Worm (Caenorhabditis elegans): Measurements from ENCODE around the gene dyf-4.

The dyf-4 gene

DNA sequence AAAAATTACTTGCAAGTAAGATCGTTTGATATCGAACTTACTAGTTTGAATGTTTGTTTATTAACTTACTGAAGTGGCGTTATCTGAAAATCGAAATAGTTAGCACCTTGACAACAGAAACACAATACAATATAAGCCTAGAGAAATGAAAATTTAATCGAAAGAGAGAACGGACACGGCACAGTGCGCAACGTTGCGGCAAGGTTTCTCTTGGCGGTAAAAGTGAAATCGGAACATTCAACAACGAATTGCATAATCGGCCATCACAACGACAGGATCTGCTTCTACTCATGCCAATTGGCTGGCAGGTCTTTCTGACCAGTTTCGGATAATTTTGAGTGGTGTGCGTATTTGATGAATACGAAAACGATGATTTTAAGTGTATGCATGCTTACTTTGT lies at the start of gene dyf-4:
Gene dyf-4, minus strand, starts transcription at position 213 of the 400 bp plus-strand sequence.
- TF ChIP-seq egl-27 (tag; optimal IDR thresholded peaks at IDR 0.05), result no peak
- TF ChIP-seq dmd-6 (GFP tag; IDR thresholded peaks at IDR 0.05), result no peak
- no peak for TF ChIP-seq fos-1 (tag; optimal IDR thresholded peaks at IDR 0.05)
- TF ChIP-seq zfp-3 (GFP tag; conservative IDR thresholded peaks at IDR 0.05), result no peak
- TF ChIP-seq D1046.2 (GFP tag; IDR thresholded peaks at IDR 0.05), result no peak
- TF ChIP-seq nhr-6 (tag; optimal IDR thresholded peaks at IDR 0.05), result no peak
- TF ChIP-seq nhr-42 (GFP tag; IDR thresholded peaks at IDR 0.05), result no peak
- TF ChIP-seq aly-2 (tag; optimal IDR thresholded peaks at IDR 0.05), result no peak
- TF ChIP-seq nhr-102 (tag; optimal IDR thresholded peaks at IDR 0.05), result no peak
- TF ChIP-seq spr-1 (tag; optimal IDR thresholded peaks at IDR 0.05), result no peak
- no peak for TF ChIP-seq fkh-10 (GFP tag; optimal IDR thresholded peaks at IDR 0.05)
- no peak for TF ChIP-seq daf-16 (GFP tag; optimal IDR thresholded peaks at IDR 0.05)
- no peak for TF ChIP-seq daf-16 (tag; optimal IDR thresholded peaks at IDR 0.05)
- TF ChIP-seq hmg-1.1 (GFP tag; IDR thresholded peaks at IDR 0.05), result no peak
- TF ChIP-seq ceh-32 (tag; optimal IDR thresholded peaks at IDR 0.05; ENCODE audit: poor library complexity), result no peak

DNA sequence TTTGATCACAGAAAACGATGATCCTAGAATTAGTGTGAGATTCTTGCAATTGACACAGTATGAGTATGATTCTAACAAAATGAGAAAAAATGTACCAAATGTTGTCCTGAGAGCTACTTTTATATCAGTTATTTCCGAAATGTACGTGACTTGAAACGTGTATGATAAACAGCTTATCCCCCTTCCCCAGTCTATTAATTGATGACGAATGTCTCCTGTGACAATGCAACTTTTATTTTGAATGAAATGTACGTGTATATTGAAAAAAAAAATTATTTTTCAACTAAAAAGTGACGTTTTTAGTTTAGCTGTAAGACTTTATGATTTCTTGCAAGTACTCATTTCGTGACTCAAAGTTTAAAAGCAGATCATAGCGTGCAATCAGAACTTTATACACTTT lies 44.7 kb upstream of the dyf-4 start:
- TF ChIP-seq tra-1 (GFP tag; IDR thresholded peaks at IDR 0.05), result no peak
- no peak for TF ChIP-seq snpc-4 (tag; optimal IDR thresholded peaks at IDR 0.05)
- TF ChIP-seq aha-1 (tag), result no peak
- no peak for TF ChIP-seq arid-1 (GFP tag; conservative IDR thresholded peaks at IDR 0.05)
- no peak for TF ChIP-seq ceh-20 (GFP tag; IDR thresholded peaks at IDR 0.05)
- no peak for TF ChIP-seq pha-4 (GFP tag; IDR thresholded peaks at IDR 0.05)
- no peak for TF ChIP-seq pha-4 (tag; optimal IDR thresholded peaks at IDR 0.05)
- TF ChIP-seq T20F7.1 (GFP tag; optimal IDR thresholded peaks at IDR 0.05), result no peak
- TF ChIP-seq cey-2 (tag; optimal IDR thresholded peaks at IDR 0.05; ENCODE audit: borderline replicate concordance, insufficient read depth), result no peak
- no peak for TF ChIP-seq Y105C5A.15 (GFP tag; IDR thresholded peaks at IDR 0.05)
- no peak for TF ChIP-seq daf-8 (GFP tag; IDR thresholded peaks at IDR 0.05)
- TF ChIP-seq F49E8.2 (tag; optimal IDR thresholded peaks at IDR 0.05; ENCODE audit: borderline replicate concordance), result no peak
- TF ChIP-seq nhr-111 (GFP tag; optimal IDR thresholded peaks at IDR 0.05), result no peak
- no peak for TF ChIP-seq mep-1 (tag; optimal IDR thresholded peaks at IDR 0.05)

DNA sequence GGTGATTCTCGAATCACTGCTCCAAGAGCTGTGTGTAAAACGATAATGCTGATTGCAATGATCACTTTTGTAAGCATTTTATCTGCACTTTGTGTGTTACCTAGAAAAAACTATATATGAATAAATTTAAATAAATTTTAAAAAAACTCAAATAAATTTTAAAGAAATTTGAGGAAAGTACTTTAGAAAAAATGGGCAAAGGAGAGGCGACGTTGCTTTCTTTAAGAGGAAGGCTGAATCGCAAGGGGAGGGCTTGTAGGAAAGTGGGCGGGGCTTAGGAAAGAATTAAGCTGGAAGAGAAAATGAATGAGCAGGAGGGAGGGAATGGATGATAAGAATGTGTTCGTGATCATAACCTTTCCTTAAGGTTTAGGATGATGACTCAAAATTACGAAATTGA lies 42.3 kb upstream of the dyf-4 start, which contains the start of gene E02A10.4:
Gene E02A10.4, minus strand, starts transcription at position 101 of the 400 bp plus-strand sequence.
- no peak for TF ChIP-seq nhr-76 (tag; optimal IDR thresholded peaks at IDR 0.05)
- no peak for TF ChIP-seq lin-39 (tag; optimal IDR thresholded peaks at IDR 0.05)
- no peak for TF ChIP-seq lin-13 (GFP tag; optimal IDR thresholded peaks at IDR 0.05)
- no peak for TF ChIP-seq ama-1 (optimal IDR thresholded peaks at IDR 0.05)
- no peak for TF ChIP-seq R02D3.7 (tag; optimal IDR thresholded peaks at IDR 0.05)
- TF ChIP-seq snpc-4 (tag; optimal IDR thresholded peaks at IDR 0.05), result no peak
- TF ChIP-seq daf-16 (GFP tag; optimal IDR thresholded peaks at IDR 0.05), result no peak
- TF ChIP-seq daf-16 (tag; optimal IDR thresholded peaks at IDR 0.05), result no peak
- no peak for TF ChIP-seq dmd-8 (GFP tag; IDR thresholded peaks at IDR 0.05)

DNA sequence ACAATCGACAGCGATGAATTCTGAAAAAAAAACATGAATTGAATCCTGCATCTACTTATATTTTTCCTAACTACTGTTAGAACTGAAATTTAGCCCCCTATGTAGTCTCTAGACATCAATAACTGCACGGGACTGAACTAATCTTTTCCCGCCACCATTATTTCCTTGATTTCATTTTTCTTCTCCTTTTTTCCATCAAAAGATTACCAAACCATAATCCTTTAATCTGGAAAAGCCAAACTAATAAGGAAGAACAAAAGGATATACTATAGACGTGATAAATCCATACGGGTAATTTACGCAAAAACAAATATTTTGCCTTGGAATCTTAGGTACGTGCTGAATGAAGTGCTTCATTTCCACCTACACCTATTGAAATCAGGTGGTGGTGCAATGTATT lies 41.8 kb upstream of the dyf-4 start:
- TF ChIP-seq unc-62 (GFP tag; optimal IDR thresholded peaks at IDR 0.05 in 1 of 2) (peak in 1 of 2 experiments; percentile 97), unc-62 (tag; optimal IDR thresholded peaks at IDR 0.05) (no peak), nhr-10 (tag; optimal IDR thresholded peaks at IDR 0.05) (no peak), nhr-102 (tag; optimal IDR thresholded peaks at IDR 0.05) (no peak)
